Fruit fly (Drosophila melanogaster) whole organism, embryonic: ENCODE results near the gene CG10874.
A peak's percentile ranks its signal among the peaks of the same experiment; 100 is the strongest.

Experiments used
- Blimp-1 ChIP-seq: fragments of 200-800 bp; sonication (Bioruptor generic); optimal IDR thresholded peaks from 3 replicates; lab custom pipeline; 2018; ENCODE audit warnings: missing biosample characterization, missing genetic modification characterization, mild to moderate bottlenecking, moderate library complexity, missing genetic modification reagents
- BtbVII ChIP-seq: fragments of 200-800 bp; sonication (Bioruptor generic); optimal IDR thresholded peaks from 3 replicates; lab custom pipeline; 2017; ENCODE audit warnings: missing biosample characterization, mild to moderate bottlenecking, missing genetic modification characterization
- CG12659 ChIP-seq: fragments of 200-800 bp; sonication (Bioruptor generic); optimal IDR thresholded peaks from 3 replicates; lab custom pipeline; 2017; ENCODE audit warnings: mild to moderate bottlenecking, missing biosample characterization, missing genetic modification reagents, missing genetic modification characterization
- CG14965 ChIP-seq: fragments of 200-800 bp; sonication (Bioruptor generic); optimal IDR thresholded peaks from 2 replicates; lab custom pipeline; 2016; ENCODE audit warnings: missing biosample characterization, missing genetic modification characterization, borderline replicate concordance
- CG15479 ChIP-seq: fragments of 200-800 bp; sonication (Bioruptor generic); optimal IDR thresholded peaks from 3 replicates; lab custom pipeline; 2019; ENCODE audit warnings: missing biosample characterization, mild to moderate bottlenecking, missing genetic modification characterization, moderate library complexity
- CG17361 ChIP-seq: fragments of 200-800 bp; sonication (Bioruptor generic); IDR thresholded peaks from 3 replicates; pipeline ENCODE4 v1.3.6; 2022; ENCODE audit warnings: missing biosample characterization, missing genetic modification characterization
- CG17912 ChIP-seq: fragments of 200-800 bp; sonication (Bioruptor generic); optimal IDR thresholded peaks from 2 replicates; lab custom pipeline; 2018; ENCODE audit warnings: missing biosample characterization, mild to moderate bottlenecking, missing genetic modification characterization
- CG2199 ChIP-seq: fragments of 200-800 bp; sonication (Bioruptor generic); IDR thresholded peaks from 3 replicates; pipeline ENCODE4 v1.3.6; 2022; ENCODE audit warnings: missing biosample characterization, missing genetic modification characterization
- CG34376 ChIP-seq: fragments of 200-800 bp; sonication (Bioruptor generic); optimal IDR thresholded peaks from 2 replicates; lab custom pipeline; 2018; ENCODE audit warnings: missing biosample characterization, mild to moderate bottlenecking, missing genetic modification characterization
- CG4617 ChIP-seq: fragments of 200-800 bp; sonication (Bioruptor generic); optimal IDR thresholded peaks from 3 replicates; lab custom pipeline; 2016; ENCODE audit warnings: missing biosample characterization, missing genetic modification characterization, borderline replicate concordance
- CG4707 ChIP-seq: fragments of 200-800 bp; sonication (Bioruptor generic); optimal IDR thresholded peaks from 2 replicates; lab custom pipeline; 2018; ENCODE audit warnings: missing biosample characterization, mild to moderate bottlenecking, missing genetic modification characterization, moderate library complexity
- CG6175 ChIP-seq: fragments of 200-800 bp; sonication (Bioruptor generic); IDR thresholded peaks from 3 replicates; pipeline ENCODE4 v1.3.6; 2022; ENCODE audit warnings: missing biosample characterization, missing genetic modification characterization
- CG6683 ChIP-seq: fragments of 200-800 bp; sonication (Bioruptor generic); optimal IDR thresholded peaks from 2 replicates; lab custom pipeline; 2017; ENCODE audit warnings: missing biosample characterization, mild to moderate bottlenecking, missing genetic modification characterization, missing genetic modification reagents
- CG8290 ChIP-seq, 3 experiments: fragments of 200-800 bp; sonication (Bioruptor generic); optimal IDR thresholded peaks; 2 replicates each; lab custom pipeline; 2016 to 2019; ENCODE audit warnings: missing biosample characterization in 3 of 3, missing genetic modification characterization in 3 of 3, mild to moderate bottlenecking in 2 of 3, moderate library complexity in 1 of 3
- CG9437 ChIP-seq: fragments of 200-800 bp; sonication (Bioruptor generic); optimal IDR thresholded peaks from 2 replicates; lab custom pipeline; 2018; ENCODE audit warnings: missing biosample characterization, mild to moderate bottlenecking, missing genetic modification characterization
- CG9727 ChIP-seq: fragments of 200-800 bp; sonication (Bioruptor generic); optimal IDR thresholded peaks from 3 replicates; lab custom pipeline; 2017; ENCODE audit warnings: missing biosample characterization, mild to moderate bottlenecking, missing genetic modification characterization
- CG9876 ChIP-seq: fragments of 200-800 bp; sonication (Bioruptor generic); optimal IDR thresholded peaks from 2 replicates; lab custom pipeline; 2016; ENCODE audit warnings: missing biosample characterization, missing genetic modification characterization
- CG9932 ChIP-seq: fragments of 200-800 bp; sonication (Bioruptor generic); IDR thresholded peaks from 2 replicates; pipeline ENCODE4 v1.3.6; 2022; ENCODE audit warnings: missing biosample characterization, missing genetic modification characterization
- Dbx ChIP-seq: fragments of 200-800 bp; sonication (Bioruptor generic); IDR thresholded peaks from 3 replicates; pipeline ENCODE4 v1.3.6; 2022; ENCODE audit warnings: missing biosample characterization, missing genetic modification characterization
- Doc2 ChIP-seq: fragments of 200-800 bp; sonication (Bioruptor generic); IDR thresholded peaks from 2 replicates; pipeline ENCODE4 v1.3.6; 2022; ENCODE audit warnings: missing biosample characterization, missing genetic modification characterization
- Drgx ChIP-seq: fragments of 200-800 bp; sonication (Bioruptor generic); IDR thresholded peaks from 2 replicates; pipeline ENCODE4 v1.3.6; 2022; ENCODE audit warnings: missing biosample characterization, missing genetic modification characterization
- HLH3B ChIP-seq: fragments of 200-800 bp; sonication (Bioruptor generic); IDR thresholded peaks from 2 replicates; pipeline ENCODE4 v1.3.6; 2022; ENCODE audit warnings: missing biosample characterization, missing genetic modification characterization
- HLH4C ChIP-seq: fragments of 200-800 bp; sonication (Bioruptor generic); IDR thresholded peaks from 3 replicates; pipeline ENCODE4 v1.3.6; 2022; ENCODE audit warnings: missing biosample characterization, missing genetic modification characterization; ENCODE audit not compliant: partially characterized antibody
- Hmr ChIP-seq: fragments of 200-800 bp; sonication (Bioruptor generic); optimal IDR thresholded peaks from 3 replicates; lab custom pipeline; 2017; ENCODE audit warnings: mild to moderate bottlenecking, missing biosample characterization, missing genetic modification reagents, missing genetic modification characterization
- Med ChIP-seq: fragments of 200-800 bp; sonication (Bioruptor generic); peaks from one replicate; lab custom pipeline; 2016; ENCODE audit warnings: missing biosample characterization, missing genetic modification characterization, mild to moderate bottlenecking, inconsistent platforms, moderate library complexity
- Mrtf ChIP-seq: fragments of 200-800 bp; sonication (Bioruptor generic); IDR thresholded peaks from 3 replicates; pipeline ENCODE4 v1.3.6; 2022; ENCODE audit warnings: missing biosample characterization, missing genetic modification characterization
- Pdp1 ChIP-seq, 2 experiments: fragments of 200-800 bp; sonication (Bioruptor generic); optimal IDR thresholded peaks; 3 replicates each; lab custom pipeline; 2016; ENCODE audit warnings: missing biosample characterization in 2 of 2, missing genetic modification characterization in 2 of 2, mild to moderate bottlenecking in 1 of 2, moderate library complexity in 1 of 2
- ara ChIP-seq: fragments of 200-800 bp; sonication (Bioruptor generic); IDR thresholded peaks from 2 replicates; pipeline ENCODE4 v1.3.6; 2022; ENCODE audit warnings: missing biosample characterization, missing genetic modification characterization
- br ChIP-seq: fragments of >200 bp; optimal IDR thresholded peaks from 2 replicates; lab custom pipeline; 2017
- chn ChIP-seq: fragments of 200-800 bp; sonication (Bioruptor generic); optimal IDR thresholded peaks from 2 replicates; lab custom pipeline; 2016; ENCODE audit warnings: missing biosample characterization, missing genetic modification characterization
- corto ChIP-seq: fragments of 200-800 bp; sonication (Bioruptor generic); optimal IDR thresholded peaks from 2 replicates; lab custom pipeline; 2016; ENCODE audit warnings: missing biosample characterization, mild to moderate bottlenecking, missing genetic modification characterization, moderate library complexity
- crol ChIP-seq: fragments of 200-800 bp; sonication (Bioruptor generic); IDR thresholded peaks from 2 replicates; pipeline ENCODE4 v1.3.6; 2022; ENCODE audit warnings: missing biosample characterization, missing genetic modification characterization
- exex ChIP-seq: fragments of 200-800 bp; sonication (Bioruptor generic); optimal IDR thresholded peaks from 4 replicates; lab custom pipeline; 2018; ENCODE audit warnings: missing biosample characterization, mild to moderate bottlenecking, missing genetic modification characterization, moderate library complexity
- fu2 ChIP-seq: fragments of 200-800 bp; sonication (Bioruptor generic); optimal IDR thresholded peaks from 2 replicates; lab custom pipeline; 2016; ENCODE audit warnings: missing biosample characterization, missing genetic modification characterization
- gem ChIP-seq: fragments of 200-800 bp; sonication (Bioruptor generic); optimal IDR thresholded peaks from 2 replicates; lab custom pipeline; 2019; ENCODE audit warnings: missing biosample characterization, mild to moderate bottlenecking, missing genetic modification characterization, moderate library complexity
- grn ChIP-seq: fragments of 200-800 bp; sonication (Bioruptor generic); optimal IDR thresholded peaks from 3 replicates; lab custom pipeline; 2017; ENCODE audit warnings: missing biosample characterization, missing genetic modification characterization
- klu ChIP-seq: fragments of 200-800 bp; sonication (Bioruptor generic); IDR thresholded peaks from 2 replicates; pipeline ENCODE4 v1.3.6; 2022; ENCODE audit warnings: missing biosample characterization, missing genetic modification characterization
- lab ChIP-seq: fragments of 200-800 bp; sonication (Bioruptor generic); optimal IDR thresholded peaks from 3 replicates; lab custom pipeline; 2017; ENCODE audit warnings: missing biosample characterization, missing genetic modification characterization, mild to moderate bottlenecking, moderate library complexity, missing genetic modification reagents
- mirr ChIP-seq: fragments of 200-800 bp; sonication (Bioruptor generic); optimal IDR thresholded peaks from 3 replicates; lab custom pipeline; 2018; ENCODE audit warnings: missing biosample characterization, mild to moderate bottlenecking, missing genetic modification characterization
- pnt ChIP-seq: fragments of 200-800 bp; sonication (Bioruptor generic); optimal IDR thresholded peaks from 3 replicates; lab custom pipeline; 2016; ENCODE audit warnings: missing biosample characterization, missing genetic modification characterization
- sd ChIP-seq: fragments of 200-800 bp; sonication (Bioruptor generic); optimal IDR thresholded peaks from 3 replicates; lab custom pipeline; 2018; ENCODE audit warnings: missing biosample characterization, mild to moderate bottlenecking, missing genetic modification characterization, moderate library complexity
- sens ChIP-seq: fragments of 200-800 bp; sonication (Bioruptor generic); peaks from one replicate; lab custom pipeline; 2016; ENCODE audit warnings: missing biosample characterization, missing genetic modification characterization
- sr ChIP-seq: fragments of 200-800 bp; sonication (Bioruptor generic); IDR thresholded peaks from 3 replicates; pipeline ENCODE4 v1.3.6; 2022; ENCODE audit warnings: missing biosample characterization, missing genetic modification characterization
- sug ChIP-seq: fragments of 200-800 bp; optimal IDR thresholded peaks from 2 replicates; lab custom pipeline; 2019; ENCODE audit warnings: missing biosample characterization, mild to moderate bottlenecking, missing genetic modification characterization, moderate library complexity
- tap ChIP-seq: fragments of 200-800 bp; optimal IDR thresholded peaks from 3 replicates; lab custom pipeline; 2019; ENCODE audit warnings: missing biosample characterization, mild to moderate bottlenecking, missing genetic modification characterization, moderate library complexity
- tgo ChIP-seq: fragments of 200-800 bp; sonication (Bioruptor generic); IDR thresholded peaks from 3 replicates; pipeline ENCODE4 v1.3.6; 2022; ENCODE audit warnings: missing biosample characterization, missing genetic modification characterization
- vvl ChIP-seq: fragments of 200-800 bp; sonication (Bioruptor generic); IDR thresholded peaks from 2 replicates; pipeline ENCODE4 v1.3.6; 2022; ENCODE audit warnings: missing biosample characterization, missing genetic modification characterization

Gene CG10874

dm6 chr2L:2236722-2237121 is 44.5 kb upstream of the CG10874 start, which contains the start of gene Sec24CD (continued):
- TF ChIP-seq vvl: peak; percentile 38; the same call in 1 of the 2 replicates
- peak; percentile 57 for TF ChIP-seq CG4617 (GFP tag; lab: Kevin White, UChicago)

dm6 chr2L:2228179-2228849 is 36.1 kb upstream of the CG10874 start:
- no peak for TF ChIP-seq br
- TF ChIP-seq CG17361 (GFP tag; lab: Robert Waterston, UW): no peak
- no peak for TF ChIP-seq chn (GFP tag; lab: Kevin White, UChicago)
- TF ChIP-seq gem (tag; lab: Kevin White, UChicago): no peak
- no peak for TF ChIP-seq CG9727
- TF ChIP-seq CG9932 (GFP tag; lab: Robert Waterston, UW): 0 out of 2 replicates have a peak, but pooled peaks have one; percentile 10
- peak; percentile 34 for TF ChIP-seq sd (tag; lab: Kevin White, UChicago)
- TF ChIP-seq sens: peak; percentile 52
- no peak for TF ChIP-seq CG12659 (GFP tag; lab: Kevin White, UChicago)
- TF ChIP-seq Med: peak; percentile 74
- peak; percentile 38 for TF ChIP-seq CG34376 (GFP tag; lab: Kevin White, UChicago)
- peak; percentile 9 for TF ChIP-seq corto
- no peak for TF ChIP-seq CG9876 (GFP tag; lab: Kevin White, UChicago)
- no peak for TF ChIP-seq tgo
- TF ChIP-seq Mrtf (GFP tag; lab: Robert Waterston, UW): 0 out of 3 replicates have a peak, but pooled peaks have one; percentile 26
- peak; percentile 87 for TF ChIP-seq crol (GFP tag; lab: Robert Waterston, UW)
- peak in 1 of 2 experiments; percentile 84 for TF ChIP-seq Pdp1 (GFP tag; optimal IDR thresholded peaks at IDR 0.05; lab: Kevin White, UChicago)
- TF ChIP-seq CG2199 (GFP tag; lab: Robert Waterston, UW): peak; percentile 32; the same call in 1 of the 3 replicates
- TF ChIP-seq Drgx (GFP tag; lab: Robert Waterston, UW): 0 out of 2 replicates have a peak, but pooled peaks have one; percentile 23
- TF ChIP-seq mirr (GFP tag; lab: Kevin White, UChicago): peak; percentile 57
- no peak for TF ChIP-seq CG8290 (GFP tag; optimal IDR thresholded peaks at IDR 0.05; lab: Kevin White, UChicago)
- peak in 1 of 2 experiments; percentile 37 for TF ChIP-seq CG8290 (tag; optimal IDR thresholded peaks at IDR 0.05; lab: Kevin White, UChicago)
- TF ChIP-seq CG17912 (GFP tag; lab: Kevin White, UChicago): no peak
- TF ChIP-seq CG6175 (GFP tag; lab: Robert Waterston, UW): no peak
- no peak for TF ChIP-seq Hmr
- no peak for TF ChIP-seq Doc2
- TF ChIP-seq sr (GFP tag; lab: Robert Waterston, UW): peak; percentile 60; the same call in 2 of the 3 replicates
- no peak for TF ChIP-seq CG6683 (GFP tag; lab: Kevin White, UChicago)
- peak; percentile 62 for TF ChIP-seq BtbVII
- TF ChIP-seq tap (tag; lab: Kevin White, UChicago): no peak
- TF ChIP-seq CG14965 (GFP tag; lab: Kevin White, UChicago): no peak
- TF ChIP-seq CG15479 (GFP tag; lab: Kevin White, UChicago): peak; percentile 30
- TF ChIP-seq pnt (GFP tag; lab: Kevin White, UChicago): no peak
- peak; percentile 94 for TF ChIP-seq exex (tag; lab: Kevin White, UChicago)
- 0 out of 3 replicates have a peak, but pooled peaks have one; percentile 16 for TF ChIP-seq HLH4C
- TF ChIP-seq lab: peak; percentile 29
- TF ChIP-seq CG9437: no peak
- no peak for TF ChIP-seq fu2 (GFP tag; lab: Kevin White, UChicago)
- TF ChIP-seq Blimp-1 (GFP tag; lab: Kevin White, UChicago): no peak
- 0 out of 3 replicates have a peak, but pooled peaks have one; percentile 22 for TF ChIP-seq Dbx
- peak; percentile 16 for TF ChIP-seq CG4707 (GFP tag; lab: Kevin White, UChicago)
- TF ChIP-seq ara (GFP tag; lab: Robert Waterston, UW): peak; percentile 18; the same call in 1 of the 2 replicates
- no peak for TF ChIP-seq HLH3B (GFP tag; lab: Robert Waterston, UW)
- TF ChIP-seq klu (GFP tag; lab: Robert Waterston, UW): no peak
- peak; percentile 13 for TF ChIP-seq sug (tag; lab: Kevin White, UChicago)
- peak; percentile 71 for TF ChIP-seq grn (GFP tag; lab: Kevin White, UChicago)
